Worm (Caenorhabditis elegans) whole organism, mixed stage, embryonic: ENCODE results near the gene cup-14.

Experiments
- lsy-2 ChIP-seq: fragments of 150-350 bp; optimal IDR thresholded peaks from 2 replicates; lab custom pipeline; 2014; ENCODE audit warnings: missing biosample characterization, missing genetic modification characterization
- nhr-2 ChIP-seq: fragments of 150-350 bp; optimal IDR thresholded peaks from 2 replicates; lab custom pipeline; 2014; ENCODE audit warnings: missing biosample characterization, missing genetic modification characterization
- nhr-28 ChIP-seq: fragments of 150-350 bp; optimal IDR thresholded peaks from 2 replicates; lab custom pipeline; 2014; ENCODE audit warnings: missing biosample characterization, missing genetic modification characterization
- snpc-4 ChIP-seq: fragments of 150-350 bp; optimal IDR thresholded peaks from 2 replicates; lab custom pipeline; 2014; ENCODE audit warnings: missing biosample characterization, missing genetic modification characterization
- unc-62 ChIP-seq: fragments of 150-350 bp; optimal IDR thresholded peaks from 2 replicates; lab custom pipeline; 2014; ENCODE audit warnings: missing biosample characterization, missing genetic modification reagents, missing genetic modification characterization
- zip-8 ChIP-seq: fragments of 150-350 bp; optimal IDR thresholded peaks from 2 replicates; lab custom pipeline; 2014; ENCODE audit warnings: missing biosample characterization, missing genetic modification characterization
- ztf-11 ChIP-seq: fragments of 150-350 bp; optimal IDR thresholded peaks from 2 replicates; lab custom pipeline; 2014; ENCODE audit warnings: missing biosample characterization, missing genetic modification characterization

DNA sequence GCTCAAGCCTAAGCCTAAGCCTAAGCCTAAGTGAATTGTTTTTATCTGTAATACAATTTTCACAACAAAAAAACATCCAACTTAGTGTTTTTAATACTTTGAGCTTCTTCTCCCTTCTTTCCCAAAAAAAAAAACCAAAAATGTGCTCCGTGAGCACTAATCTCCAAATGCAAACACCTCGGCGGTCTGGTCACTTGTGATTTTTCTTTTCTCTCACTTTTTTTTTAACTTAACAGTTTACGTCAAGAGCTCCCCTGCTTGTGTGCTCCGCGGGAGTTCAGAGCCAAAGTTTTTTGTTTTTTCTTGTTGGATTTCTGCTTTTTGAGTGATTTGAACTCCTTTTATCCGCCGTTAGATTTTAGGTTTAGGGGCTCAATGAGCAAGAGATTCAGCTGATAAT is 65.8 kb downstream of the cup-14 start:
- TF ChIP-seq nhr-28 (tag; lab: Kevin White, UChicago) = no peak
- TF ChIP-seq unc-62 (GFP tag; lab: Kevin White, UChicago) = no peak
- TF ChIP-seq ztf-11 (tag; lab: Kevin White, UChicago) = no peak
- TF ChIP-seq snpc-4 = no peak
- no peak for TF ChIP-seq nhr-2
- no peak for TF ChIP-seq zip-8
- TF ChIP-seq lsy-2 (tag; lab: Kevin White, UChicago) = no peak
